Fruit fly (Drosophila melanogaster): ENCODE measurements around the gene CG42590.

The CG42590 gene

DNA sequence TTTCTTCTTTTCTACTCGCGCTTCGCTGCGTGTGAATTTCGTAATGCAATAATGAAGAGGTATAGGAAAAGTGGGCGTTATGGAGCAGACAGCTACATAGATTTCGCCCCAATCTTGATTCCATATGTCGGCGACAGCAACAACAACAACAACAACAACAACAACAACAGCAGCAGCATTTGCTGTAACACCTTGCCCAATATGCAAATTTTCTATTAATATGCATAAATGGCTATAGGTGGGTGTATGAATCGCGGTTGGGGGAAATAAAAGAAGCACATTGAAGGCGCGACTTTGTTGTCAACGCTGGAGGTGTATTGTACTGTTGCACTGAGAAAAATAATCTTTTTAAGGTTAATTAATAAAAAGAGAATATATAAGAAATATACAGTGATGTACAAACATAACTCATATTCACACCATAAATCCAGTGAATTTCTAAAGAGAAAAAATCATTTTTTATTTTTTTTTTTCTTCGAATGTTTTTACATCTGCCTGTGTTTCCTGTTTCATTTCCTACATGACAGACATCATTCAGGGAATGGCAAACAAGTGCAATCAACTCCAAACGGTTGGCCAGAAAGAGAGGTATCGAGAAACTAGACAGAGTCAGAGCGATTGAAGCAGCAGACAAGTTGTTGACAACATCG, 27.5 kb downstream of the CG42590 start (continued):
- TF ChIP-seq CG33557 (GFP tag; optimal IDR thresholded peaks at IDR 0.05) (no peak), br (optimal IDR thresholded peaks at IDR 0.05) (no peak), Ada2b (GFP tag; IDR thresholded peaks at IDR 0.05) (peak; percentile 44), CG6791 (GFP tag; IDR thresholded peaks at IDR 0.05; ENCODE audit: partially characterized antibody) (no peak), Oaz (GFP tag; IDR thresholded peaks at IDR 0.05) (no peak), salm (tag; optimal IDR thresholded peaks at IDR 0.05) (no peak), Sox100B (GFP tag; optimal IDR thresholded peaks at IDR 0.05) (peak; percentile 42), dmrt11E (tag; optimal IDR thresholded peaks at IDR 0.05) (no peak), CG5245 (GFP tag; optimal IDR thresholded peaks at IDR 0.05) (no peak), Max (GFP tag; optimal IDR thresholded peaks at IDR 0.05) (no peak), CG6175 (GFP tag; IDR thresholded peaks at IDR 0.05) (no peak), CG2116 (GFP tag; optimal IDR thresholded peaks at IDR 0.05) (no peak), Pdp1 (GFP tag; optimal IDR thresholded peaks at IDR 0.05) (peak in 1 of 2 experiments; percentile 38), CG18011 (GFP tag; optimal IDR thresholded peaks at IDR 0.05) (no peak), CG8765 (GFP tag; IDR thresholded peaks at IDR 0.05) (no peak), Sox102F (GFP tag; optimal IDR thresholded peaks at IDR 0.05) (peak; percentile 51), CG14710 (tag; optimal IDR thresholded peaks at IDR 0.05) (peak; percentile 5), prd (optimal IDR thresholded peaks at IDR 0.05) (no peak), prd (GFP tag; IDR thresholded peaks at IDR 0.05) (no peak; the same call in 2 of the 3 replicates), grau (tag; optimal IDR thresholded peaks at IDR 0.05) (peak; percentile 17), vvl (GFP tag; IDR thresholded peaks at IDR 0.05) (peak; percentile 84), tup (GFP tag; optimal IDR thresholded peaks at IDR 0.05) (no peak), dimm (GFP tag; IDR thresholded peaks at IDR 0.05) (no peak), fd96Cb (tag; optimal IDR thresholded peaks at IDR 0.05) (peak; percentile 34), ab (GFP tag; optimal IDR thresholded peaks at IDR 0.05) (no peak), Xbp1 (GFP tag; optimal IDR thresholded peaks at IDR 0.05) (peak; percentile 13), h (optimal IDR thresholded peaks at IDR 0.05) (no peak), CG17359 (tag; optimal IDR thresholded peaks at IDR 0.05) (peak; percentile 49), CG13424 (tag; optimal IDR thresholded peaks at IDR 0.05) (peak; percentile 22), Awh (GFP tag; IDR thresholded peaks at IDR 0.05) (peak; percentile 32; the same call in 1 of the 2 replicates), HLHmδ (GFP tag; optimal IDR thresholded peaks at IDR 0.05) (no peak), tin (GFP tag; optimal IDR thresholded peaks at IDR 0.05) (peak; percentile 3), klu (GFP tag; IDR thresholded peaks at IDR 0.05) (no peak), Ssrp (tag; optimal IDR thresholded peaks at IDR 0.05) (peak; percentile 12), nerfin-1 (tag; optimal IDR thresholded peaks at IDR 0.05) (peak; percentile 14), Dad (GFP tag; optimal IDR thresholded peaks at IDR 0.05) (no peak), CG4360 (GFP tag; IDR thresholded peaks at IDR 0.05) (peak; percentile 72), E2f2 (GFP tag; IDR thresholded peaks at IDR 0.05) (peak; percentile 10; the same call in 1 of the 2 replicates)

DNA sequence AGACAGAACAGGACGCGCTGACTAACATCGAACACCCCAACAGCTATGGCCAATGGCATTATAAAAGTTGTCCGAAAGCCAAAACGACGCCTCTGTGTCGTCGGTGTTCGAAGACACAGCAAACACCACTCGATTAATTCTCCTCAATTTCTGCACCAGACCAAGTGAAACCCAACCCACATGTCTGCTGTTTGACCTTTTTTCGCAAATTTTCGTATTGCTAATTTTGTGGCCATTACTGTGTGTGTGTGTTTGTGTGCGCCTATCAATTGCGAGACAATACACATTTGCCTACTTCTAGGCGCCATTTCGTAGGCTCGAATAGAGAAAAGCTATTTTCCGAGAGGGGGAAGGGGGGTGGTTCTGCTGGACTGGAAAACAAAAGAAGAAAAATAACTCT, 29.9 kb downstream of the CG42590 start:
- TF ChIP-seq CG10274 (GFP tag; optimal IDR thresholded peaks at IDR 0.05): no peak
- TF ChIP-seq CG7556 (GFP tag; optimal IDR thresholded peaks at IDR 0.05): no peak
- TF ChIP-seq Opbp (GFP tag; IDR thresholded peaks at IDR 0.05; ENCODE audit: partially characterized antibody): no peak
- no peak for TF ChIP-seq Doc2 (GFP tag; IDR thresholded peaks at IDR 0.05)
- no peak for TF ChIP-seq CG8765 (GFP tag; IDR thresholded peaks at IDR 0.05)
- no peak for TF ChIP-seq Atf3 (GFP tag; optimal IDR thresholded peaks at IDR 0.05)
- TF ChIP-seq CG1647 (GFP tag; optimal IDR thresholded peaks at IDR 0.05): no peak
- peak; percentile 63 for TF ChIP-seq Med (GFP tag)
- TF ChIP-seq gcm2 (GFP tag; optimal IDR thresholded peaks at IDR 0.05): no peak
- TF ChIP-seq odd (GFP tag; optimal IDR thresholded peaks at IDR 0.05): no peak
- TF ChIP-seq CG13894 (tag; optimal IDR thresholded peaks at IDR 0.05): peak; percentile 68
- no peak for TF ChIP-seq lilli (GFP tag; optimal IDR thresholded peaks at IDR 0.05)
- no peak for TF ChIP-seq CG17359 (tag; optimal IDR thresholded peaks at IDR 0.05)
- TF ChIP-seq CG11695 (GFP tag; IDR thresholded peaks at IDR 0.05): no peak
- no peak for TF ChIP-seq CG7372 (GFP tag; IDR thresholded peaks at IDR 0.05)
- TF ChIP-seq CG8281 (tag; optimal IDR thresholded peaks at IDR 0.05): no peak
- no peak for TF ChIP-seq onecut (GFP tag; IDR thresholded peaks at IDR 0.05)

Measured in whole organism, embryonic.